Worm (Caenorhabditis elegans): ENCODE results near the gene clec-186.

ce11 chrIV:12871445-12871947 lies 5.6 kb downstream of the clec-186 start, which contains the start of gene clec-187:
- TF ChIP-seq nhr-76 (tag; optimal IDR thresholded peaks at IDR 0.05) (no peak), pha-4 (tag; optimal IDR thresholded peaks at IDR 0.05) (no peak), nhr-237 (tag; optimal IDR thresholded peaks at IDR 0.05) (no peak), ceh-39 (tag; optimal IDR thresholded peaks at IDR 0.05) (no peak)
